Fruit fly (Drosophila melanogaster): Measurements from ENCODE around the gene CG4991.
A peak's percentile ranks its signal among the peaks of the same experiment; 100 is the strongest.

Gene CG4991

DNA sequence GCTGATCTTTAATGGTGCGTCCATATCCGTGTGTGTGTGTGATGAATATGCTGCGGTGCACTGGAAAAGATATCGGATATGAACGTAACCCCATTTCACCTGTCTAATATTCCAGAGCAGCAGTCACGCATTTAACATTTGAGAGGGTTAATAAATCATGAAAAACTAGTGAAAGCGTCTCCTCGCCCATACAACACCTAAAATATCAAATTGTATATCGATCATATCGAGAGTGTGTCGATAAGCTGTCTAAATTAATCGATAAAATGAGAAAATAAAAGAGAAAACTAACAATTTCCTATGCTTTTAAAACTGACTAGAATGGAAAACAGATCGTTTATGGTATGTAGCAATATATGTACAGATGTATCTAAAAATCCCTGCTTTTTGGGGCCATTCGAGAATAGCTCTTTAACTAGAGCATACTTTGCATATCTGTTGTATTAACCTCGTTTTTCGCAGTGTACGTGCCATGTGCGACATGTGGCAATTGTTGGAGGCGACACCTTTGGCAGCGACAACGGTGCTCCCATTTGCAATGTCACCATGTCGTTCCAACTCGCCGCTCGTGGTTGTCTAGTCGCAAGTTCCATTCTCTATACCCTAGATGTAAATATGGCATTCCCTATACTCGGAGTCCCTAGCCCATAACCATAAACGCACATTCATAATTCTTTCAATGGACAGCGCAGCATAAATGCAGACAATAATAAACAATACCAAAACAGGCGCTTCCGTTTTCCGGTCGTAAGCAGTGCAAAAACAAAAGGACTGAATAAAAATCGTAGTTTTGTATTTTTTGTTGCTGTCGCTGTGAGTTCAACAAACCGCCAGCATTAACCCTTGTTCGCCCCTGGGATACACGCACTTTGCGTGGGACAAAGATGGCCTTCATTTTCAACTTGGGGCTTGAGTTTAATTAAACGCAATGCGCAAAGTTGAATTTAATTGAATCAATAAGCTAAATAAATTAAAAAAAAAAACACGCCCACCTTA lies 20.6 kb downstream of the CG4991 start (continued):
- TF ChIP-seq fkh (GFP tag; optimal IDR thresholded peaks at IDR 0.05) (no peak), fd59A (GFP tag; optimal IDR thresholded peaks at IDR 0.05) (peak; percentile 50), CG3032 (tag; optimal IDR thresholded peaks at IDR 0.05) (peak; percentile 40), CG11762 (GFP tag; optimal IDR thresholded peaks at IDR 0.05; ENCODE audit: insufficient read depth) (no peak), CG11294 (GFP tag; IDR thresholded peaks at IDR 0.05) (0 out of 2 replicates have a peak, but pooled peaks have one; percentile 15), Gug (GFP tag; IDR thresholded peaks at IDR 0.05) (no peak), Blimp-1 (GFP tag; optimal IDR thresholded peaks at IDR 0.05) (no peak), CG32006 (GFP tag; optimal IDR thresholded peaks at IDR 0.05) (peak; percentile 76), fd85E (GFP tag; optimal IDR thresholded peaks at IDR 0.05) (no peak), OdsH (GFP tag; optimal IDR thresholded peaks at IDR 0.05) (peak; percentile 42), salr (GFP tag; optimal IDR thresholded peaks at IDR 0.05) (peak in 1 of 2 experiments; percentile 70), topi (GFP tag; optimal IDR thresholded peaks at IDR 0.05) (peak; percentile 43), vri (GFP tag; optimal IDR thresholded peaks at IDR 0.05) (no peak), Eip75B (GFP tag; optimal IDR thresholded peaks at IDR 0.05) (peak; percentile 47), CG10631 (GFP tag; optimal IDR thresholded peaks at IDR 0.05) (peak; percentile 48), dsx (GFP tag; optimal IDR thresholded peaks at IDR 0.05; ENCODE audit: poor library complexity, severe bottlenecking) (no peak), CG6808 (GFP tag; optimal IDR thresholded peaks at IDR 0.05) (peak; percentile 48), CG6276 (GFP tag; optimal IDR thresholded peaks at IDR 0.05) (peak; percentile 33), CG8632 (GFP tag; optimal IDR thresholded peaks at IDR 0.05) (no peak), ss (GFP tag; optimal IDR thresholded peaks at IDR 0.05) (peak in 1 of 2 experiments; percentile 15), CG6163 (GFP tag; IDR thresholded peaks at IDR 0.05) (peak; percentile 37; the same call in 1 of the 3 replicates), cyc (GFP tag; optimal IDR thresholded peaks at IDR 0.05) (peak; percentile 30), Smox (GFP tag; optimal IDR thresholded peaks at IDR 0.05) (peak; percentile 37), CG6792 (GFP tag; optimal IDR thresholded peaks at IDR 0.05) (peak; percentile 8), esn (GFP tag; optimal IDR thresholded peaks at IDR 0.05) (peak; percentile 45), achi (GFP tag; optimal IDR thresholded peaks at IDR 0.05) (peak; percentile 36), CG6854 (GFP tag; optimal IDR thresholded peaks at IDR 0.05) (no peak), spab (GFP tag; optimal IDR thresholded peaks at IDR 0.05) (peak; percentile 23), pdm3 (GFP tag; optimal IDR thresholded peaks at IDR 0.05) (peak; percentile 55), CG10669 (GFP tag; optimal IDR thresholded peaks at IDR 0.05) (peak; percentile 21), CG8119 (GFP tag; IDR thresholded peaks at IDR 0.05) (peak; percentile 35; the same call in 1 of the 3 replicates), CG34406 (GFP tag; optimal IDR thresholded peaks at IDR 0.05) (no peak), CG31627 (GFP tag; optimal IDR thresholded peaks at IDR 0.05) (peak; percentile 14), CG9139 (GFP tag; optimal IDR thresholded peaks at IDR 0.05) (no peak), Sox15 (GFP tag; optimal IDR thresholded peaks at IDR 0.05) (peak; percentile 16), Met (GFP tag; optimal IDR thresholded peaks at IDR 0.05) (peak; percentile 6), Eip78C (GFP tag) (peak; percentile 64), Ets96B (tag; optimal IDR thresholded peaks at IDR 0.05) (peak; percentile 30)

dm6 chrX:17113324-17113723 lies 21.7 kb downstream of the CG4991 start:
- TF ChIP-seq CG34406 (GFP tag; optimal IDR thresholded peaks at IDR 0.05) (peak; percentile 81), CG6163 (GFP tag; IDR thresholded peaks at IDR 0.05) (peak; percentile 52), pdm3 (GFP tag; optimal IDR thresholded peaks at IDR 0.05) (peak; percentile 50), CG11762 (GFP tag; optimal IDR thresholded peaks at IDR 0.05; ENCODE audit: insufficient read depth) (peak; percentile 49), CG6854 (GFP tag; optimal IDR thresholded peaks at IDR 0.05) (no peak), CG1621 (tag; optimal IDR thresholded peaks at IDR 0.05) (no peak), dac (GFP tag; optimal IDR thresholded peaks at IDR 0.05) (no peak), CG8319 (GFP tag; optimal IDR thresholded peaks at IDR 0.05) (peak; percentile 33), Smox (GFP tag; optimal IDR thresholded peaks at IDR 0.05) (peak; percentile 37), CG4318 (GFP tag; optimal IDR thresholded peaks at IDR 0.05) (peak; percentile 56), achi (GFP tag; optimal IDR thresholded peaks at IDR 0.05) (peak; percentile 79), CG10631 (GFP tag; optimal IDR thresholded peaks at IDR 0.05) (peak; percentile 71), CG16779 (tag; optimal IDR thresholded peaks at IDR 0.05) (peak; percentile 23), Blimp-1 (GFP tag; optimal IDR thresholded peaks at IDR 0.05) (peak; percentile 1), CG32006 (GFP tag; optimal IDR thresholded peaks at IDR 0.05) (peak; percentile 83), CG10669 (GFP tag; optimal IDR thresholded peaks at IDR 0.05) (peak; percentile 35), lz (GFP tag; optimal IDR thresholded peaks at IDR 0.05) (peak; percentile 39), CG11294 (GFP tag; IDR thresholded peaks at IDR 0.05) (0 out of 2 replicates have a peak, but pooled peaks have one; percentile 36), Eip75B (GFP tag; optimal IDR thresholded peaks at IDR 0.05) (no peak), OdsH (GFP tag; optimal IDR thresholded peaks at IDR 0.05) (peak; percentile 82), CG8119 (GFP tag; IDR thresholded peaks at IDR 0.05) (peak; percentile 87), topi (GFP tag; optimal IDR thresholded peaks at IDR 0.05) (peak; percentile 44), fd85E (GFP tag; optimal IDR thresholded peaks at IDR 0.05) (no peak), Sox15 (GFP tag; optimal IDR thresholded peaks at IDR 0.05) (peak; percentile 49), CG6808 (GFP tag; optimal IDR thresholded peaks at IDR 0.05) (peak; percentile 12)
